Fruit fly (Drosophila melanogaster): ENCODE results near the gene beta4GalNAcTB.

DNA sequence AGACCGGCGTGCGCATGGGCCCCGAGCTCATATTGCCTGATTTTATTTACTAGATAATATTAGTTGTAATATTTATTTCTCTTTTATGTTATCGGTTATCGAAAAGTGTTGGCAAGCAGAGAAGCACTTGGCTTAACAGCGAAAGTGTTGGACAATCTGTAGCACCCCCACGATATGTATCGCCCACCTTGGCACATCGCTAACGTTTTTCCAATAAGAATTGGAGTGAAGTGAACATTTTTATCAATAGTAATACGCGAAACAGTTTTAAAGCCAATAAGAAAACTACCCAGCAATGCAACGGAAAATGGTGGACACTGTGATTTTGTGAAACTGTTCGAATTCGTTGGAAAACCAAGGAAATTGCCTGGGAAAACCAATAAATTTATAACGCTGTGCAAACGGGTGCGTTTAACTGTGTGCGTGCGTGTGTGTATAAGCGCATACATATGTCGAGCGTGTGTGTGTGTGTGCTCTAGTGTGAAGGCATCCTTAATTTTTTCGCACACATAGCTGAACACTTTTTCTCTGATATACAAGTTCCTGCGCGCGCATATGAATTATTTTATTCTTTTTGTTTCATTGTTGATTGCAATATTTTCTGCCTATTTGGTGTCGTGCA lies 5.3 kb upstream of the beta4GalNAcTB start, which contains the start of the genes Slu7 and Pkc98E:
- TF ChIP-seq fd59A (GFP tag; optimal IDR thresholded peaks at IDR 0.05), result no peak
- TF ChIP-seq CG11762 (GFP tag; optimal IDR thresholded peaks at IDR 0.05; ENCODE audit: insufficient read depth), result peak; percentile 2
- TF ChIP-seq Sox15 (GFP tag; optimal IDR thresholded peaks at IDR 0.05), result peak; percentile 0
- peak; percentile 74 for TF ChIP-seq Eip78C (GFP tag)
- TF ChIP-seq Gug (GFP tag; IDR thresholded peaks at IDR 0.05), result no peak
- no peak for TF ChIP-seq Eip93F (GFP tag; optimal IDR thresholded peaks at IDR 0.05)
- TF ChIP-seq Blimp-1 (GFP tag; optimal IDR thresholded peaks at IDR 0.05), result no peak
- TF ChIP-seq Smox (GFP tag; optimal IDR thresholded peaks at IDR 0.05), result no peak
- TF ChIP-seq OdsH (GFP tag; optimal IDR thresholded peaks at IDR 0.05), result peak; percentile 41
- TF ChIP-seq CG15336 (GFP tag; IDR thresholded peaks at IDR 0.05), result no peak
- no peak for TF ChIP-seq CG10669 (GFP tag; optimal IDR thresholded peaks at IDR 0.05)
- no peak for TF ChIP-seq spab (GFP tag; optimal IDR thresholded peaks at IDR 0.05)

All from whole organism, prepupa.